Worm (Caenorhabditis elegans) whole organism, late embryonic: Measurements from ENCODE around the gene oac-12.
A peak's percentile ranks its signal among the peaks of the same experiment; 100 is the strongest.
"Not testable (repeated sequence)": the region's sequence is repeated elsewhere in the genome, so short reads cannot be mapped to it uniquely, and the experiment has no call there.

ENCODE experiments used
- C38D4.7 ChIP-seq: fragments of 200-800 bp; sonication (Bioruptor generic); optimal IDR thresholded peaks from 2 replicates; lab custom pipeline; 2018; ENCODE audit warnings: mild to moderate bottlenecking, missing genetic modification characterization, moderate library complexity, missing compliant biosample characterization
- K09A11.1 ChIP-seq: sonication (generic microtip); optimal IDR thresholded peaks from 2 replicates; lab custom pipeline; 2017; ENCODE audit warnings: antibody characterized with exemption, mild to moderate bottlenecking, missing genetic modification characterization, missing compliant biosample characterization; ENCODE audit not compliant: insufficient read depth
- T23F11.4 ChIP-seq: fragments of 200-800 bp; sonication (Bioruptor generic); optimal IDR thresholded peaks from 2 replicates; lab custom pipeline; 2018; ENCODE audit warnings: mild to moderate bottlenecking, missing genetic modification characterization, missing compliant biosample characterization
- Y22D7AL.16 ChIP-seq: sonication (generic microtip); optimal IDR thresholded peaks from 2 replicates; lab custom pipeline; 2016; ENCODE audit warnings: missing genetic modification characterization, missing compliant biosample characterization
- ama-1 ChIP-seq: fragments of 150-350 bp; optimal IDR thresholded peaks from 2 replicates; lab custom pipeline; 2014
- ceh-18 ChIP-seq: sonication (generic microtip); optimal IDR thresholded peaks from 2 replicates; lab custom pipeline; 2016; ENCODE audit warnings: missing genetic modification characterization, missing compliant biosample characterization
- ceh-2 ChIP-seq: sonication (generic microtip); optimal IDR thresholded peaks from 2 replicates; lab custom pipeline; 2016; ENCODE audit warnings: missing genotype, missing genetic modification characterization, missing compliant biosample characterization
- ceh-22 ChIP-seq: sonication (generic microtip); optimal IDR thresholded peaks from 2 replicates; lab custom pipeline; 2017; ENCODE audit warnings: missing biosample characterization, missing genetic modification characterization
- ceh-45 ChIP-seq: fragments of 200-800 bp; sonication (Bioruptor generic); IDR thresholded peaks from 2 replicates; pipeline ENCODE4 v1.3.6; 2022; ENCODE audit warnings: missing genetic modification reagents, missing genetic modification characterization, missing compliant biosample characterization
- ceh-9 ChIP-seq: sonication (generic microtip); optimal IDR thresholded peaks from 2 replicates; lab custom pipeline; 2016; ENCODE audit warnings: mild to moderate bottlenecking, missing genetic modification characterization, inconsistent platforms, missing compliant biosample characterization
- dmd-4 ChIP-seq: sonication (generic microtip); optimal IDR thresholded peaks from 2 replicates; lab custom pipeline; 2016; ENCODE audit warnings: borderline replicate concordance, missing genetic modification characterization, missing compliant biosample characterization
- dve-1 ChIP-seq: sonication (generic microtip); optimal IDR thresholded peaks from 2 replicates; lab custom pipeline; 2017; ENCODE audit warnings: antibody characterized with exemption, mild to moderate bottlenecking, missing genetic modification characterization, missing compliant biosample characterization
- elt-2 ChIP-seq: sonication (generic microtip); optimal IDR thresholded peaks from 2 replicates; lab custom pipeline; 2016; ENCODE audit warnings: missing genetic modification reagents, missing genetic modification characterization, missing compliant biosample characterization
- elt-4 ChIP-seq: sonication (generic microtip); optimal IDR thresholded peaks from 2 replicates; lab custom pipeline; 2016; ENCODE audit warnings: missing genetic modification characterization, missing compliant biosample characterization
- eyg-1 ChIP-seq: sonication (generic microtip); optimal IDR thresholded peaks from 2 replicates; lab custom pipeline; 2016; ENCODE audit warnings: missing genotype, missing genetic modification characterization, missing compliant biosample characterization
- gmeb-2 ChIP-seq: sonication (generic microtip); optimal IDR thresholded peaks from 2 replicates; lab custom pipeline; 2016; ENCODE audit warnings: missing genetic modification characterization, inconsistent platforms, missing compliant biosample characterization
- hlh-30 ChIP-seq: sonication (generic microtip); optimal IDR thresholded peaks from 2 replicates; lab custom pipeline; 2017; ENCODE audit warnings: antibody characterized with exemption, missing genetic modification characterization, missing compliant biosample characterization; ENCODE audit not compliant: insufficient read depth
- lim-6 ChIP-seq: sonication (generic microtip); optimal IDR thresholded peaks from 2 replicates; lab custom pipeline; 2016; ENCODE audit warnings: missing genetic modification characterization, missing compliant biosample characterization
- lin-11 ChIP-seq: fragments of 200-800 bp; sonication (Bioruptor generic); optimal IDR thresholded peaks from 2 replicates; lab custom pipeline; 2018; ENCODE audit warnings: mild to moderate bottlenecking, missing genetic modification characterization, missing compliant biosample characterization
- madf-2 ChIP-seq: sonication (generic microtip); optimal IDR thresholded peaks from 2 replicates; lab custom pipeline; 2017; ENCODE audit warnings: missing genetic modification characterization, missing compliant biosample characterization
- nhr-11 ChIP-seq: fragments of 150-350 bp; optimal IDR thresholded peaks from 2 replicates; lab custom pipeline; 2014; ENCODE audit warnings: missing biosample characterization, missing genetic modification characterization
- nhr-232 ChIP-seq: sonication (generic microtip); optimal IDR thresholded peaks from 2 replicates; lab custom pipeline; 2016; ENCODE audit warnings: missing genetic modification characterization, missing compliant biosample characterization
- odd-2 ChIP-seq: sonication (generic microtip); optimal IDR thresholded peaks from 2 replicates; lab custom pipeline; 2017; ENCODE audit warnings: antibody characterized with exemption, mild to moderate bottlenecking, missing genetic modification characterization, missing compliant biosample characterization
- pat-9 ChIP-seq: fragments of 200-800 bp; sonication (Bioruptor generic); optimal IDR thresholded peaks from 2 replicates; lab custom pipeline; 2018; ENCODE audit warnings: mild to moderate bottlenecking, missing genetic modification characterization, moderate library complexity, missing compliant biosample characterization
- pax-1 ChIP-seq: fragments of 150-350 bp; optimal IDR thresholded peaks from 2 replicates; lab custom pipeline; 2014; ENCODE audit warnings: missing biosample characterization, missing genetic modification characterization
- sox-2 ChIP-seq: fragments of 200-800 bp; sonication (Bioruptor generic); IDR thresholded peaks from 2 replicates; pipeline ENCODE4 v1.3.6; 2022; ENCODE audit warnings: missing genetic modification reagents, missing genetic modification characterization, missing compliant biosample characterization
- syd-9 ChIP-seq: sonication (generic microtip); optimal IDR thresholded peaks from 2 replicates; lab custom pipeline; 2016; ENCODE audit warnings: mild to moderate bottlenecking, missing genetic modification characterization, moderate library complexity, missing compliant biosample characterization
- tbx-2 ChIP-seq: sonication (generic microtip); optimal IDR thresholded peaks from 2 replicates; lab custom pipeline; 2016; ENCODE audit warnings: missing genetic modification characterization, missing compliant biosample characterization
- tbx-7 ChIP-seq: sonication (generic microtip); optimal IDR thresholded peaks from 2 replicates; lab custom pipeline; 2016; ENCODE audit warnings: missing genotype, missing genetic modification characterization, missing compliant biosample characterization
- ttx-3 ChIP-seq: sonication (generic microtip); optimal IDR thresholded peaks from 2 replicates; lab custom pipeline; 2016; ENCODE audit warnings: missing genetic modification reagents, missing genetic modification characterization, missing compliant biosample characterization
- unc-3 ChIP-seq, 2 experiments: fragments of 200-800 bp in 1 of 2; sonication (Bioruptor generic) in 1 of 2; sonication (generic microtip) in 1 of 2; conservative IDR thresholded peaks in 1 of 2; optimal IDR thresholded peaks in 1 of 2; 2 replicates each; pipeline versions ENCODE4 v1.3.6 to Lab custom; 2016 to 2022; ENCODE audit warnings: missing compliant biosample characterization in 2 of 2, missing genetic modification characterization in 2 of 2, missing genetic modification reagents in 1 of 2
- unc-55 ChIP-seq: sonication (generic microtip); optimal IDR thresholded peaks from 2 replicates; lab custom pipeline; 2017; ENCODE audit warnings: missing biosample characterization, missing genetic modification reagents, missing genetic modification characterization

oac-12 gene

DNA sequence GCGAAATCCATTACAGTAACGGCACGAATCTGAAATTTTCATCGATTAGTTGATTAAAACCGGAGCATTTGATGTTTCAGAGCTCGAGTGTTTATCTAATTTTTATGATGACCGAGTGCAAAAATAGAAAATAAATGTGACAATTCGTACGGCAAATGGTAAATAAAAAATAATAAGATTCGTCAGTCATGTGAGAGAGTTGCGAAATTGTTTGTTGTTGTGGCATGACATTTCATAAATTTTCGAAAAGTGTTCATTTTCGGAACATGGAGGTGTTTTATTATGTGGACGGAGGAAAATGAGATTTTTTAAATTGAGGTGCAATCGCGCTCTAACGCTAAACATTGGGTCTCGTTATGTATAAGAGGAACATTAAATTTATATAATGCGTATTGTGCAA lies 9.4 kb upstream of the oac-12 start:
- TF ChIP-seq dmd-4 (tag; lab: Kevin White, UChicago): no peak
- no peak for TF ChIP-seq lin-11
- TF ChIP-seq, all 69 proteins: peak for 0

DNA sequence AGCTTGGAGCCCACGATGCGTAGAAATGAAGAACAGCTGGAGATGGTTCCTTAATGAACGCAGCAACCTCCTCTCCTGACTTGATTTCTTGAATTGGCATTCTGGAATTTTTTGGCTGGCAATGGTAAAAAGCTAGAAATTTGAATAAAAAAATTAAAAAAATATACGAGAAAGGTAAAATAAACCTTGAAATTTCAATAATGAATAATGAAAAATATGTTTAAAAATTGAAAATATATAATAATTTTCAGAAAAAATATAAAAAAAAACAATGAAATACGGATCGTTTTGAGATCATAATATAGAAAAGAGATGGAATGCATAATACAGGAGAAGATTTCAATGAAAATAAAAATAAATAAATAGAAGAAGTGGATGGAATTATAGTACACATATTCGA lies 8.9 kb upstream of the oac-12 start, which contains the start of gene glrx-3:
glrx-3 (minus strand) TSS at position 101 of the 400 bp plus-strand sequence.
- TF ChIP-seq gmeb-2 (tag; lab: Kevin White, UChicago) (no peak), T23F11.4 (GFP tag; lab: Kevin White, UChicago) (no peak), Y22D7AL.16 (tag; lab: Kevin White, UChicago) (no peak), ceh-2 (tag; lab: Kevin White, UChicago) (no peak), odd-2 (tag; lab: Kevin White, UChicago) (no peak), unc-55 (GFP tag; lab: Kevin White, UChicago) (no peak), madf-2 (no peak), pax-1 (tag; lab: Kevin White, UChicago) (no peak), hlh-30 (tag; lab: Kevin White, UChicago) (no peak), tbx-7 (tag; lab: Kevin White, UChicago) (no peak)

ce11 chrV:4339479-4339878 lies 7.1 kb upstream of the oac-12 start:
- TF ChIP-seq eyg-1 (tag; lab: Kevin White, UChicago): no peak
- no peak for TF ChIP-seq elt-4 (tag; lab: Kevin White, UChicago)
- TF ChIP-seq T23F11.4 (GFP tag; lab: Kevin White, UChicago): no peak
- no peak for TF ChIP-seq nhr-232
- no peak for TF ChIP-seq ceh-9 (tag; lab: Kevin White, UChicago)
- TF ChIP-seq ceh-18 (tag; lab: Kevin White, UChicago): no peak

ce11 chrV:4336462-4336861 lies 4.1 kb upstream of the oac-12 start, which contains the start of gene irld-1:
Gene irld-1, plus strand, starts transcription at chrV:4336762.
- TF ChIP-seq dve-1, odd-2, lim-6 (tag; lab: Kevin White, UChicago): not testable (repeated sequence)

- TF ChIP-seq unc-3 (GFP tag; conservative IDR thresholded peaks at IDR 0.05; lab: Robert Waterston, UW): 0 out of 2 replicates have a peak, but pooled peaks have one; percentile 33
- TF ChIP-seq unc-3 (tag; optimal IDR thresholded peaks at IDR 0.05; lab: Kevin White, UChicago): not testable (repeated sequence)
- 0 out of 2 replicates have a peak, but pooled peaks have one; percentile 26 for TF ChIP-seq ceh-45 (GFP tag; lab: Robert Waterston, UW)
- TF ChIP-seq, all 69 proteins: peak for 2; not testable (repeated sequence) for 67
Observed at ce11 chrV:4333518-4333917, 1.2 kb upstream of the oac-12 start.

DNA sequence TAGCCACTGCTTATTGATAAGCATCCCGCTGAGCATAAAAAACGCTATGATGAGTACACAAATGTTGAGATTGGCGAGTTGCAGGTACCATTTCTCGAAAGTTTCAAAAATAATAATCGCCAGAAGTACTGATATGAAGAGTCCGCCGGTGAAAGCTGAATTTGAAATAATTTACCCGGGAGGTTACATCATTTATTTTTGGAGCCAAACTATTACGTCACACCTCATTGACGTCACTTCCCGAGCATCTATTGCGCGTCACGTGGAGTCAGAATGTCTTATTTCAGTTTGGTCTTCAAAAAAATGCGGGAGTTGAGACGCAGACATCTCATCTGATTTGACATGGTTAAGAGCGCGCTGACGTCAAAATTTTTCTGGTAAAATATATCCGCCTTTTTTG lies 1.5 kb downstream of the oac-12 start:
- TF ChIP-seq sox-2 (no peak), nhr-11 (tag; lab: Kevin White, UChicago) (no peak), ceh-22 (tag; lab: Kevin White, UChicago) (no peak), pat-9 (no peak), K09A11.1 (no peak), ttx-3 (no peak), ama-1 (no peak), dve-1 (tag; lab: Kevin White, UChicago) (no peak), elt-2 (tag; lab: Kevin White, UChicago) (no peak), eyg-1 (tag; lab: Kevin White, UChicago) (no peak), tbx-2 (no peak), C38D4.7 (GFP tag; lab: Kevin White, UChicago) (no peak), syd-9 (tag; lab: Kevin White, UChicago) (no peak)
- TF ChIP-seq, all 69 proteins: peak for 0
